ENCODE assay signal across 5 fruit fly cellular contexts in the genomic region with DNA sequence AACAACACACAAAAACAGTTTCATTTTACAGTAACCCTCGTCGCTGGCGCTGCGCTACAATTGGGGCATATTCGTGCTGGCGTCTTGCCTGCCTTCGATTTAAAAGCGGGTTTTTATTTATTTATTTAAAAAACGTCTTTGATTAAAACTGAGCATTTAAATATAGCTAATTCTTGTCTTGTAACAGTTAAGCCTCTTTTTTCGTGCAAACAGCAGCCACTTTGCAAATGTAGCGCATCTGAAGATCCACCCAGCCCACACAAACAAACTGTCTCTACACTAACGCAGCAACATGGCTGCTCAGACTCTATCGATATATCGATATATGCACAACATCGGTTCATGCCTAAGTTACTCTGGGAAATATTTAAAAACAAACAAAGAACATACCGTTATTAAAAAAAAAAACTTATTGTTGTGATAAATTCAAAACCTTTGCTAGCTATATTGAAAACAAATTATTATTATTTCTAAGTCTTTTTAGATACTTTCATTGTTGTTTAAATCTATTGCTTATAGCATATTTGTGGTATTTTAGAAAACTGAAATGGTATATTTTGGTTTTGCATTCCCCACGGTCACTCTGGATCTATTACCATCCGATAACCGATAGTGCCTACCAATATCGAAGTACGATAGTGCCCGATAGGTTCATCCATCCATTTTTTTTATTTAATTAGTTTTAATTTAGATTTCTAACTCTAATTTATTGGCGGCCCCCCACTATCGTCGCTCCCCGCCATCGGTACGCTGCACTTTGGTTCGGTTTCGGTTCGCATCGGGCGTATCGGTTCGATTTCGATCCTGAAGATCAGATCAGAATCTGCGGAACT.
A peak's percentile ranks its signal among the peaks of the same experiment; 100 is the strongest.
TF ChIP-seq lines count a peak whose summit lies in the region.

A gene (minus strand): TSS at position 287 of the 833 bp plus-strand sequence.
A gene (plus strand): TSS at position 615 of the 833 bp plus-strand sequence.

TF ChIP-seq in whole organism, adult, 20 proteins besides CTCF, POLR2A, EP300 and RAD21 (continued from another document):
- TF ChIP-seq ovo (GFP tag; optimal IDR thresholded peaks at IDR 0.05; lab: Kevin White, UChicago) (peak; percentile 94), CG5204 (GFP tag; optimal IDR thresholded peaks at IDR 0.05; lab: Kevin White, UChicago) (peak; percentile 88), Mnt (GFP tag; optimal IDR thresholded peaks at IDR 0.05; lab: Kevin White, UChicago) (peak; percentile 92), CG7101 (tag; optimal IDR thresholded peaks at IDR 0.05; lab: Kevin White, UChicago) (peak; percentile 93)

TF ChIP-seq in whole organism, embryonic, 481 proteins besides CTCF, POLR2A, EP300 and RAD21 (continued from another document and continues in another):
- peak; percentile 86 for TF ChIP-seq Dip3 (GFP tag; optimal IDR thresholded peaks at IDR 0.05; lab: Kevin White, UChicago)
- peak; percentile 84 for TF ChIP-seq slp2 (GFP tag; optimal IDR thresholded peaks at IDR 0.05; lab: Kevin White, UChicago)
- peak; percentile 93 for TF ChIP-seq zfh1 (GFP tag; IDR thresholded peaks at IDR 0.05; lab: Robert Waterston, UW)
- peak; percentile 64 for TF ChIP-seq gt (GFP tag; IDR thresholded peaks at IDR 0.05; lab: Robert Waterston, UW)
- TF ChIP-seq sna (GFP tag; IDR thresholded peaks at IDR 0.05; lab: Robert Waterston, UW; ENCODE audit: partially characterized antibody), result peak; percentile 28
- TF ChIP-seq caup (GFP tag; optimal IDR thresholded peaks at IDR 0.05; lab: Kevin White, UChicago; ENCODE audit: severe bottlenecking), result peak; percentile 89
- peak; percentile 52 for TF ChIP-seq Deaf1 (tag; optimal IDR thresholded peaks at IDR 0.05; lab: Kevin White, UChicago)
- peak; percentile 40 for TF ChIP-seq fd64A (GFP tag; optimal IDR thresholded peaks at IDR 0.05; lab: Kevin White, UChicago)
- TF ChIP-seq CG12659 (GFP tag; optimal IDR thresholded peaks at IDR 0.05; lab: Kevin White, UChicago), result peak; percentile 88
- TF ChIP-seq CG10462 (GFP tag; optimal IDR thresholded peaks at IDR 0.05; lab: Kevin White, UChicago), result peak; percentile 65
- peak; percentile 50 for TF ChIP-seq onecut (GFP tag; IDR thresholded peaks at IDR 0.05; lab: Robert Waterston, UW)
- peak; percentile 41 for TF ChIP-seq sd (tag; optimal IDR thresholded peaks at IDR 0.05; lab: Kevin White, UChicago)
- peak; percentile 50 for TF ChIP-seq psq (GFP tag; optimal IDR thresholded peaks at IDR 0.05; lab: Kevin White, UChicago)
- TF ChIP-seq CG9437 (GFP tag; optimal IDR thresholded peaks at IDR 0.05; lab: Kevin White, UChicago), result peak; percentile 63
- peak; percentile 79 for TF ChIP-seq Scr (GFP tag; IDR thresholded peaks at IDR 0.05; lab: Robert Waterston, UW; ENCODE audit: partially characterized antibody)
- peak; percentile 89 for TF ChIP-seq Aef1 (GFP tag; IDR thresholded peaks at IDR 0.05; lab: Robert Waterston, UW)
- TF ChIP-seq vfl (GFP tag; optimal IDR thresholded peaks at IDR 0.05; lab: Kevin White, UChicago), result peak; percentile 79
- peak; percentile 78 for TF ChIP-seq H2.0 (GFP tag; IDR thresholded peaks at IDR 0.05; lab: Robert Waterston, UW)
- TF ChIP-seq ro (GFP tag; IDR thresholded peaks at IDR 0.05; lab: Robert Waterston, UW), result no peak; the same call in 1 of the 2 replicates
- TF ChIP-seq CG6272 (GFP tag; IDR thresholded peaks at IDR 0.05; lab: Robert Waterston, UW), result peak; percentile 81
- peak; percentile 78 for TF ChIP-seq CG15696 (tag; optimal IDR thresholded peaks at IDR 0.05; lab: Kevin White, UChicago)
- peak; percentile 65 for TF ChIP-seq Dref (GFP tag; IDR thresholded peaks at IDR 0.05; lab: Robert Waterston, UW)
- TF ChIP-seq emc (GFP tag; optimal IDR thresholded peaks at IDR 0.05; lab: Kevin White, UChicago), result peak; percentile 68
- TF ChIP-seq sisA (GFP tag; IDR thresholded peaks at IDR 0.05; lab: Robert Waterston, UW), result peak; percentile 87
- peak; percentile 71 for TF ChIP-seq twi (tag; optimal IDR thresholded peaks at IDR 0.05; lab: Kevin White, UChicago)
- peak; percentile 88 for TF ChIP-seq CoRest (tag; optimal IDR thresholded peaks at IDR 0.05; lab: Kevin White, UChicago)
- TF ChIP-seq h (optimal IDR thresholded peaks at IDR 0.05; lab: Kevin White, UChicago), result no peak
- peak; percentile 87 for TF ChIP-seq CG17328 (GFP tag; IDR thresholded peaks at IDR 0.05; lab: Robert Waterston, UW)

TF ChIP-seq in whole organism, prepupa, 60 proteins besides CTCF, POLR2A, EP300 and RAD21 (continued from another document and continues in another):
- peak; percentile 82 for TF ChIP-seq CG10631 (GFP tag; optimal IDR thresholded peaks at IDR 0.05; lab: Kevin White, UChicago)
- peak; percentile 56 for TF ChIP-seq Hr38 (GFP tag; optimal IDR thresholded peaks at IDR 0.05; lab: Kevin White, UChicago)
- peak; percentile 70 for TF ChIP-seq CG4318 (GFP tag; optimal IDR thresholded peaks at IDR 0.05; lab: Kevin White, UChicago)
- TF ChIP-seq fd85E (GFP tag; optimal IDR thresholded peaks at IDR 0.05; lab: Kevin White, UChicago), result peak; percentile 48
- TF ChIP-seq CG6163 (GFP tag; IDR thresholded peaks at IDR 0.05; lab: Robert Waterston, UW), result peak; percentile 83
- peak; percentile 85 for TF ChIP-seq achi (GFP tag; optimal IDR thresholded peaks at IDR 0.05; lab: Kevin White, UChicago)
- peak; percentile 83 for TF ChIP-seq CG32006 (GFP tag; optimal IDR thresholded peaks at IDR 0.05; lab: Kevin White, UChicago)
- TF ChIP-seq CG7368 (GFP tag; optimal IDR thresholded peaks at IDR 0.05; lab: Kevin White, UChicago), result peak; percentile 88
- TF ChIP-seq dac (GFP tag; optimal IDR thresholded peaks at IDR 0.05; lab: Kevin White, UChicago), result peak; percentile 68
- TF ChIP-seq Hr4 (GFP tag; optimal IDR thresholded peaks at IDR 0.05; lab: Kevin White, UChicago), result peak; percentile 87
- peak in 1 of 2 experiments; percentile 64 for TF ChIP-seq salr (GFP tag; optimal IDR thresholded peaks at IDR 0.05; lab: Kevin White, UChicago)
- peak; percentile 69 for TF ChIP-seq fd59A (GFP tag; optimal IDR thresholded peaks at IDR 0.05; lab: Kevin White, UChicago)
- TF ChIP-seq Lpt (GFP tag; optimal IDR thresholded peaks at IDR 0.05; lab: Kevin White, UChicago), result peak; percentile 71
- TF ChIP-seq CG10669 (GFP tag; optimal IDR thresholded peaks at IDR 0.05; lab: Kevin White, UChicago), result peak; percentile 82
- peak; percentile 93 for TF ChIP-seq CG31627 (GFP tag; optimal IDR thresholded peaks at IDR 0.05; lab: Kevin White, UChicago)
- TF ChIP-seq Ets96B (tag; optimal IDR thresholded peaks at IDR 0.05; lab: Kevin White, UChicago), result peak; percentile 85
- peak; percentile 77 for TF ChIP-seq CG15336 (GFP tag; IDR thresholded peaks at IDR 0.05; lab: Robert Waterston, UW)
- TF ChIP-seq topi (GFP tag; optimal IDR thresholded peaks at IDR 0.05; lab: Kevin White, UChicago), result peak; percentile 92
- TF ChIP-seq ss (GFP tag; optimal IDR thresholded peaks at IDR 0.05; lab: Kevin White, UChicago), result peak; percentile 59 to 73
- peak; percentile 68 for TF ChIP-seq spab (GFP tag; optimal IDR thresholded peaks at IDR 0.05; lab: Kevin White, UChicago)
- TF ChIP-seq Sox15 (GFP tag; optimal IDR thresholded peaks at IDR 0.05; lab: Kevin White, UChicago), result peak; percentile 86
- peak; percentile 78 for TF ChIP-seq CG11762 (GFP tag; optimal IDR thresholded peaks at IDR 0.05; lab: Kevin White, UChicago; ENCODE audit: insufficient read depth)
- peak; percentile 88 for TF ChIP-seq cyc (GFP tag; optimal IDR thresholded peaks at IDR 0.05; lab: Kevin White, UChicago)
- TF ChIP-seq eg (GFP tag; IDR thresholded peaks at IDR 0.05; lab: Robert Waterston, UW), result peak; percentile 90
- TF ChIP-seq Smox (GFP tag; optimal IDR thresholded peaks at IDR 0.05; lab: Kevin White, UChicago), result peak; percentile 90
- peak; percentile 87 for TF ChIP-seq CG3919 (GFP tag; optimal IDR thresholded peaks at IDR 0.05; lab: Kevin White, UChicago)
- TF ChIP-seq Met (GFP tag; optimal IDR thresholded peaks at IDR 0.05; lab: Kevin White, UChicago), result peak; percentile 93
- peak; percentile 93 for TF ChIP-seq Eip78C (GFP tag; lab: Kevin White, UChicago)
- TF ChIP-seq pdm3 (GFP tag; optimal IDR thresholded peaks at IDR 0.05; lab: Kevin White, UChicago), result peak; percentile 93
- peak; percentile 78 for TF ChIP-seq CG8632 (GFP tag; optimal IDR thresholded peaks at IDR 0.05; lab: Kevin White, UChicago)

TF ChIP-seq in whole organism, pupa, 21 proteins besides CTCF, POLR2A, EP300 and RAD21 (continued from another document):
- TF ChIP-seq CG9948 (tag; optimal IDR thresholded peaks at IDR 0.05; lab: Kevin White, UChicago) (peak; percentile 72), fd96Ca (GFP tag; IDR thresholded peaks at IDR 0.05; lab: Robert Waterston, UW) (peak; percentile 93), Pif1A (GFP tag; optimal IDR thresholded peaks at IDR 0.05; lab: Kevin White, UChicago) (peak; percentile 91), CG8301 (tag; optimal IDR thresholded peaks at IDR 0.05; lab: Kevin White, UChicago) (peak; percentile 76)

TF ChIP-seq in whole organism, wandering third instar larva, 38 proteins besides CTCF, POLR2A, EP300 and RAD21 (continued from another document):
- TF ChIP-seq Hr83 (GFP tag; optimal IDR thresholded peaks at IDR 0.05; lab: Kevin White, UChicago; ENCODE audit: poor library complexity, severe bottlenecking) (peak; percentile 45), br (GFP tag; optimal IDR thresholded peaks at IDR 0.05; lab: Kevin White, UChicago) (peak; percentile 88), dmrt93B (GFP tag; optimal IDR thresholded peaks at IDR 0.05; lab: Kevin White, UChicago) (peak; percentile 80), usp (GFP tag; optimal IDR thresholded peaks at IDR 0.05; lab: Kevin White, UChicago) (no peak), tai (GFP tag; optimal IDR thresholded peaks at IDR 0.05; lab: Kevin White, UChicago) (peak; percentile 82), CrebA (GFP tag; optimal IDR thresholded peaks at IDR 0.05; lab: Kevin White, UChicago; ENCODE audit: borderline replicate concordance) (no peak), HLH106 (tag; optimal IDR thresholded peaks at IDR 0.05; lab: Kevin White, UChicago) (peak; percentile 91), GATAd (GFP tag; optimal IDR thresholded peaks at IDR 0.05; lab: Kevin White, UChicago) (peak; percentile 38), sv (GFP tag; optimal IDR thresholded peaks at IDR 0.05; lab: Kevin White, UChicago) (peak; percentile 76), pan (optimal IDR thresholded peaks at IDR 0.05; lab: Kevin White, UChicago) (no peak), rgr (GFP tag; optimal IDR thresholded peaks at IDR 0.05; lab: Kevin White, UChicago) (peak; percentile 85), dl (GFP tag; optimal IDR thresholded peaks at IDR 0.05; lab: Kevin White, UChicago; ENCODE audit: insufficient read depth in 1 of 2, partially characterized antibody in 2 of 2) (no peak), CG9705 (GFP tag; optimal IDR thresholded peaks at IDR 0.05; lab: Kevin White, UChicago) (peak; percentile 87), Dfd (GFP tag; optimal IDR thresholded peaks at IDR 0.05; lab: Kevin White, UChicago) (no peak), Jra (GFP tag; optimal IDR thresholded peaks at IDR 0.05; lab: Kevin White, UChicago) (peak; percentile 84), brk (GFP tag; optimal IDR thresholded peaks at IDR 0.05; lab: Kevin White, UChicago) (peak; percentile 46), OdsH (GFP tag; optimal IDR thresholded peaks at IDR 0.05; lab: Kevin White, UChicago) (peak; percentile 78), h (GFP tag; optimal IDR thresholded peaks at IDR 0.05; lab: Kevin White, UChicago) (peak; percentile 87), Abd-B (GFP tag; optimal IDR thresholded peaks at IDR 0.05; lab: Kevin White, UChicago) (no peak)
